Worm (Caenorhabditis elegans) whole organism, L3 larva: ENCODE data around the gene nlp-55.

Experiments used
- ceh-28 ChIP-seq: fragments of 150-350 bp; optimal IDR thresholded peaks from 2 replicates; lab custom pipeline; 2014; ENCODE audit warnings: missing biosample characterization, missing genetic modification reagents, missing genetic modification characterization
- ceh-82 ChIP-seq: fragments of 150-350 bp; optimal IDR thresholded peaks from 2 replicates; lab custom pipeline; 2014; ENCODE audit warnings: missing biosample characterization, missing genetic modification characterization
- fkh-2 ChIP-seq: fragments of 150-350 bp; optimal IDR thresholded peaks from 2 replicates; lab custom pipeline; 2014; ENCODE audit warnings: missing biosample characterization, missing genetic modification reagents, missing genetic modification characterization
- fos-1 ChIP-seq: fragments of 150-350 bp; optimal IDR thresholded peaks from 2 replicates; lab custom pipeline; 2014; ENCODE audit warnings: missing biosample characterization, missing genetic modification characterization
- mdl-1 ChIP-seq: fragments of 150-350 bp; optimal IDR thresholded peaks from 2 replicates; lab custom pipeline; 2014; ENCODE audit warnings: missing biosample characterization, missing genetic modification characterization
- nfya-1 ChIP-seq: sonication (generic microtip); optimal IDR thresholded peaks from 2 replicates; lab custom pipeline; 2017; ENCODE audit warnings: missing genetic modification characterization, mild to moderate bottlenecking, missing compliant biosample characterization, antibody characterized with exemption, moderate library complexity; ENCODE audit not compliant: insufficient read depth
- nhr-77 ChIP-seq: fragments of 150-350 bp; optimal IDR thresholded peaks from 2 replicates; lab custom pipeline; 2014; ENCODE audit warnings: missing biosample characterization, missing genetic modification characterization
- unc-62 ChIP-seq: fragments of 150-350 bp; sonication (generic microtip); optimal IDR thresholded peaks from 4 replicates; lab custom pipeline; 2014; ENCODE audit warnings: missing biosample characterization, missing genetic modification reagents, missing genetic modification characterization
- ztf-11 ChIP-seq: fragments of 150-350 bp; optimal IDR thresholded peaks from 2 replicates; lab custom pipeline; 2014; ENCODE audit warnings: missing biosample characterization, missing genetic modification characterization

DNA sequence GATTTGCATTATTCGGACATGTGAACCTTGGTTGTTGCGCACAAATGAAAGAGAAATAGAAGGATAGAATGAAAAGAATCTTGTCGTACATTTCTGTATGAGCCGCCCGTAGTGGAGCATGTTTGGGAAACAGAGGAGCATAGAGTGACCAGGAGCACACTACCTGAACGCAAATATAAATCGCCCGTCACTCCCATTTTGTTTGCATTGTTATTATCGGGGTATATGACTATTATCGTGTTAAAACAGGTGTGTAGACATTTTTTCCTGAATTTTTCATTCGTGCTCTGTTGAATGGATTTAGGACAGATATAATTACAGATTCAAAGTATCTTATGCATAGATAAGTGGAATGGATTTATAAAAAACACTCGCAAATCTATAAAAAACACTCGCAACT is 25.8 kb downstream of the nlp-55 start, which contains the start of gene K01C8.2:
- TF ChIP-seq fos-1 (tag; lab: Kevin White, UChicago) = no peak
- no peak for TF ChIP-seq unc-62 (GFP tag; lab: Kevin White, UChicago)
- no peak for TF ChIP-seq ztf-11 (tag; lab: Kevin White, UChicago)
- no peak for TF ChIP-seq nhr-77 (tag; lab: Kevin White, UChicago)
- no peak for TF ChIP-seq ceh-82 (tag; lab: Kevin White, UChicago)
- no peak for TF ChIP-seq fkh-2 (tag; lab: Kevin White, UChicago)
- TF ChIP-seq mdl-1 = no peak
- no peak for TF ChIP-seq nfya-1 (tag; lab: Kevin White, UChicago)
- TF ChIP-seq ceh-28 (tag; lab: Kevin White, UChicago) = no peak
